Fruit fly (Drosophila melanogaster): Measurements from ENCODE around the gene SNF4Agamma.
A peak's percentile ranks its signal among the peaks of the same experiment; 100 is the strongest.

SNF4Agamma gene

DNA sequence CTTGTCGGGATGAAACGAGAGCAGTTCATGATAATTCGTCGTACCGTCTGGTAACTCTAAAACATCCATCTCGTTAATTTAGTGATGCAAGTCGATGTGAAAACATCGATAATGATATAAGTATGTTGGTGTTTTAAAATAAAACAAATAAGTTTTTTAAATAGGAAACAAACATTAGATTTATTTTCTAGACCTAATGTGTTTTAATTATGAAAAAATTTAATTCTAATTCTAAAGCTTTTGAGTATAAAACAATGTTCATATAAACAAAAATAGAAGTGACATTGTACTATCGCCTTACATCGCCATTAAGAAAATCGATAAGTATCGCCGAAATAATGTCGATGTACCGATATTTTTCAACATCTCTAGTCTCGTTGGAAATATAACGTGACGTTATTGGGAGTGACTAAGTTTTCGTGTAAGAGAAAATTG is 29.5 kb upstream of the SNF4Agamma start, which contains the start of gene Rab11 (continued):
- peak; percentile 34; the same call in 1 of the 2 replicates for TF ChIP-seq CG6272 (GFP tag; IDR thresholded peaks at IDR 0.05)
- peak; percentile 59 for TF ChIP-seq CG11504 (tag; optimal IDR thresholded peaks at IDR 0.05)
- TF ChIP-seq ab (GFP tag; optimal IDR thresholded peaks at IDR 0.05): no peak
- TF ChIP-seq Doc3 (GFP tag; IDR thresholded peaks at IDR 0.05; ENCODE audit: partially characterized antibody): peak; percentile 93; the same call in 2 of the 3 replicates
- peak; percentile 39 for TF ChIP-seq CG1233 (GFP tag; optimal IDR thresholded peaks at IDR 0.05)
- no peak for TF ChIP-seq NC2α (GFP tag; optimal IDR thresholded peaks at IDR 0.05)
- no peak for TF ChIP-seq Dip2 (GFP tag; IDR thresholded peaks at IDR 0.05)
- peak; percentile 50 for TF ChIP-seq tin (GFP tag; optimal IDR thresholded peaks at IDR 0.05)
- no peak for TF ChIP-seq pnt (GFP tag; optimal IDR thresholded peaks at IDR 0.05)
- TF ChIP-seq Ssrp (tag; optimal IDR thresholded peaks at IDR 0.05): peak; percentile 12
- TF ChIP-seq zen2 (GFP tag; IDR thresholded peaks at IDR 0.05; ENCODE audit: partially characterized antibody): peak; percentile 81; the same call in 1 of the 3 replicates
- no peak for TF ChIP-seq CG17328 (GFP tag; IDR thresholded peaks at IDR 0.05)
- peak; percentile 22 for TF ChIP-seq CG13296 (GFP tag; optimal IDR thresholded peaks at IDR 0.05)
- peak; percentile 36 to 44 for TF ChIP-seq Pdp1 (GFP tag; optimal IDR thresholded peaks at IDR 0.05)
- no peak for TF ChIP-seq CG5245 (GFP tag; optimal IDR thresholded peaks at IDR 0.05)
- TF ChIP-seq Tbp (GFP tag; optimal IDR thresholded peaks at IDR 0.05): no peak
- no peak for TF ChIP-seq gce (GFP tag; IDR thresholded peaks at IDR 0.05)
- no peak for TF ChIP-seq CG18764 (GFP tag; optimal IDR thresholded peaks at IDR 0.05)
- TF ChIP-seq CG12155 (GFP tag; optimal IDR thresholded peaks at IDR 0.05): peak; percentile 99
- TF ChIP-seq CG9876 (GFP tag; optimal IDR thresholded peaks at IDR 0.05): no peak
- TF ChIP-seq CG10462 (GFP tag; optimal IDR thresholded peaks at IDR 0.05): peak; percentile 2
- peak; percentile 22 for TF ChIP-seq Bteb2 (GFP tag; optimal IDR thresholded peaks at IDR 0.05)
- peak; percentile 78 for TF ChIP-seq CG9932 (GFP tag; IDR thresholded peaks at IDR 0.05)
- TF ChIP-seq Hr51 (GFP tag; optimal IDR thresholded peaks at IDR 0.05): peak in 1 of 2 experiments; percentile 54
- no peak for TF ChIP-seq Gsc (GFP tag; IDR thresholded peaks at IDR 0.05)
- peak in 1 of 3 experiments; percentile 56 for TF ChIP-seq lola (GFP tag; optimal IDR thresholded peaks at IDR 0.05)
- no peak for TF ChIP-seq CG6254 (GFP tag; optimal IDR thresholded peaks at IDR 0.05)
- peak; percentile 67 for TF ChIP-seq Dref (GFP tag; IDR thresholded peaks at IDR 0.05)
- peak; percentile 91 for TF ChIP-seq Dll (GFP tag; IDR thresholded peaks at IDR 0.05; ENCODE audit: partially characterized antibody)
- TF ChIP-seq dm (GFP tag; optimal IDR thresholded peaks at IDR 0.05): no peak
- TF ChIP-seq CG31365 (tag; optimal IDR thresholded peaks at IDR 0.05): no peak
- no peak for TF ChIP-seq H2.0 (GFP tag; IDR thresholded peaks at IDR 0.05)
- no peak for TF ChIP-seq maf-S (GFP tag; optimal IDR thresholded peaks at IDR 0.05)
- peak; percentile 68 for TF ChIP-seq CG2678 (tag; optimal IDR thresholded peaks at IDR 0.05)
- no peak for TF ChIP-seq disco-r (GFP tag; optimal IDR thresholded peaks at IDR 0.05)
- TF ChIP-seq Hsf (GFP tag; optimal IDR thresholded peaks at IDR 0.05): peak; percentile 60
- no peak for TF ChIP-seq jing (GFP tag; optimal IDR thresholded peaks at IDR 0.05)
- no peak for TF ChIP-seq CG3726 (GFP tag; IDR thresholded peaks at IDR 0.05)
- TF ChIP-seq phol (tag; optimal IDR thresholded peaks at IDR 0.05): peak; percentile 88
- TF ChIP-seq nerfin-1 (tag; optimal IDR thresholded peaks at IDR 0.05): no peak
- peak; percentile 57; the same call in 2 of the 3 replicates for TF ChIP-seq Dbx (GFP tag; IDR thresholded peaks at IDR 0.05)
- TF ChIP-seq bowl (GFP tag; IDR thresholded peaks at IDR 0.05): no peak
- peak; percentile 18; the same call in 1 of the 3 replicates for TF ChIP-seq Aef1 (GFP tag; IDR thresholded peaks at IDR 0.05)
- TF ChIP-seq HLH3B (GFP tag; IDR thresholded peaks at IDR 0.05): no peak
- peak; percentile 20 for TF ChIP-seq Six4 (GFP tag; optimal IDR thresholded peaks at IDR 0.05)
- TF ChIP-seq CG10267 (tag; optimal IDR thresholded peaks at IDR 0.05): peak; percentile 71
- no peak for TF ChIP-seq CG4707 (GFP tag; optimal IDR thresholded peaks at IDR 0.05)
- peak; percentile 2 for TF ChIP-seq CG33213 (GFP tag; optimal IDR thresholded peaks at IDR 0.05)
- no peak for TF ChIP-seq D (optimal IDR thresholded peaks at IDR 0.05)
- no peak for TF ChIP-seq D (GFP tag; optimal IDR thresholded peaks at IDR 0.05)
- peak; percentile 50 for TF ChIP-seq gfzf (GFP tag; optimal IDR thresholded peaks at IDR 0.05)
